Fruit fly (Drosophila melanogaster) whole organism, adult: ENCODE results near the gene ihog.

Experiments used
- CG11617 ChIP-seq: fragments of 200-800 bp; sonication (Bioruptor generic); optimal IDR thresholded peaks from 2 replicates; lab custom pipeline; 2017; ENCODE audit warnings: mild to moderate bottlenecking, missing biosample characterization, missing genetic modification reagents, missing genetic modification characterization
- CG12768 ChIP-seq: fragments of 200-800 bp; sonication (Bioruptor generic); optimal IDR thresholded peaks from 2 replicates; lab custom pipeline; 2017; ENCODE audit warnings: missing biosample characterization, missing genetic modification characterization, mild to moderate bottlenecking, moderate library complexity, missing genetic modification reagents
- CG14711 ChIP-seq: fragments of 200-800 bp; sonication (Bioruptor generic); optimal IDR thresholded peaks from 2 replicates; lab custom pipeline; 2018; ENCODE audit warnings: missing biosample characterization, mild to moderate bottlenecking, missing genetic modification characterization, moderate library complexity
- CG1620 ChIP-seq: fragments of 200-800 bp; sonication (Bioruptor generic); optimal IDR thresholded peaks from 2 replicates; lab custom pipeline; 2016; ENCODE audit warnings: missing biosample characterization, missing genetic modification characterization
- CG33017 ChIP-seq: fragments of 200-800 bp; sonication (Bioruptor generic); optimal IDR thresholded peaks from 2 replicates; lab custom pipeline; 2018; ENCODE audit warnings: missing biosample characterization, mild to moderate bottlenecking, missing genetic modification characterization, moderate library complexity
- CG5204 ChIP-seq: fragments of 200-800 bp; sonication (Bioruptor generic); optimal IDR thresholded peaks from 2 replicates; lab custom pipeline; 2016; ENCODE audit warnings: missing biosample characterization, missing genetic modification characterization
- CG7045 ChIP-seq: fragments of 200-800 bp; sonication (Bioruptor generic); optimal IDR thresholded peaks from 2 replicates; lab custom pipeline; 2017; ENCODE audit warnings: missing biosample characterization, mild to moderate bottlenecking, missing genetic modification characterization
- CG7101 ChIP-seq: fragments of 200-800 bp; sonication (Bioruptor generic); optimal IDR thresholded peaks from 2 replicates; lab custom pipeline; 2018; ENCODE audit warnings: missing biosample characterization, mild to moderate bottlenecking, missing genetic modification characterization, moderate library complexity
- Clk ChIP-seq: fragments of 200-800 bp; sonication (Bioruptor generic); optimal IDR thresholded peaks from 2 replicates; lab custom pipeline; 2017; ENCODE audit warnings: missing biosample characterization, missing genetic modification characterization
- Crg-1 ChIP-seq: fragments of 200-800 bp; sonication (Bioruptor generic); optimal IDR thresholded peaks from 2 replicates; lab custom pipeline; 2016; ENCODE audit warnings: missing biosample characterization, missing genetic modification characterization
- Hr96 ChIP-seq: fragments of 200-800 bp; sonication (Bioruptor generic); optimal IDR thresholded peaks from 2 replicates; lab custom pipeline; 2016; ENCODE audit warnings: missing biosample characterization, missing genetic modification characterization
- Mnt ChIP-seq: fragments of 200-800 bp; sonication (Bioruptor generic); optimal IDR thresholded peaks from 2 replicates; lab custom pipeline; 2016; ENCODE audit warnings: missing biosample characterization, mild to moderate bottlenecking, missing genetic modification characterization
- bab1 ChIP-seq: fragments of 200-800 bp; sonication (Bioruptor generic); optimal IDR thresholded peaks from 3 replicates; lab custom pipeline; 2019; ENCODE audit warnings: missing biosample characterization, mild to moderate bottlenecking, missing genetic modification characterization, moderate library complexity
- cic ChIP-seq: fragments of 200-800 bp; sonication (Bioruptor generic); optimal IDR thresholded peaks from 2 replicates; lab custom pipeline; 2017; ENCODE audit warnings: missing biosample characterization, mild to moderate bottlenecking, missing genetic modification characterization, moderate library complexity
- cnc ChIP-seq, 2 experiments: fragments of >200 bp; optimal IDR thresholded peaks; 2 replicates each; lab custom pipeline; 2017
- kay ChIP-seq: fragments of 200-800 bp; sonication (Bioruptor generic); peaks from one replicate; lab custom pipeline; 2016; ENCODE audit warnings: missing biosample characterization, missing genetic modification characterization, borderline replicate concordance
- ovo ChIP-seq: fragments of 200-800 bp; sonication (Bioruptor generic); optimal IDR thresholded peaks from 2 replicates; lab custom pipeline; 2016; ENCODE audit warnings: missing biosample characterization, missing genetic modification characterization
- pad ChIP-seq: fragments of 200-800 bp; sonication (Bioruptor generic); optimal IDR thresholded peaks from 3 replicates; lab custom pipeline; 2017; ENCODE audit warnings: missing biosample characterization, missing genetic modification characterization, mild to moderate bottlenecking, moderate library complexity, missing genetic modification reagents
- tj ChIP-seq: fragments of 200-800 bp; sonication (Bioruptor generic); optimal IDR thresholded peaks from 3 replicates; lab custom pipeline; 2017; ENCODE audit warnings: missing biosample characterization, mild to moderate bottlenecking, missing genetic modification characterization, moderate library complexity
- toe ChIP-seq: fragments of 200-800 bp; sonication (Bioruptor generic); optimal IDR thresholded peaks from 2 replicates; lab custom pipeline; 2016; ENCODE audit warnings: missing biosample characterization, missing genetic modification characterization

Gene ihog

dm6 chr2L:6916345-6916744, 32.3 kb downstream of the ihog start, which contains the start of gene CG32829:
Gene CG32829 (minus strand): TSS chr2L:6916445.
- TF ChIP-seq CG14711 (tag; lab: Kevin White, UChicago) = no peak
- TF ChIP-seq CG12768 (GFP tag; lab: Kevin White, UChicago) = no peak
- TF ChIP-seq bab1 (GFP tag; lab: Kevin White, UChicago) = no peak
- no peak for TF ChIP-seq pad (GFP tag; lab: Kevin White, UChicago)
- no peak for TF ChIP-seq toe (GFP tag; lab: Kevin White, UChicago)
- TF ChIP-seq Clk = no peak
- TF ChIP-seq cnc (optimal IDR thresholded peaks at IDR 0.05; lab: Kevin White, UChicago) = no peak
- no peak for TF ChIP-seq Hr96 (GFP tag; lab: Kevin White, UChicago)
- no peak for TF ChIP-seq Crg-1
- TF ChIP-seq CG7045 (GFP tag; lab: Kevin White, UChicago) = no peak
- TF ChIP-seq CG1620 (GFP tag; lab: Kevin White, UChicago) = no peak
- TF ChIP-seq kay (GFP tag; lab: Kevin White, UChicago) = no peak
- TF ChIP-seq CG11617 = no peak
- TF ChIP-seq Mnt (GFP tag; lab: Kevin White, UChicago) = no peak
- no peak for TF ChIP-seq cic
- no peak for TF ChIP-seq CG5204 (GFP tag; lab: Kevin White, UChicago)
- TF ChIP-seq CG33017 (tag; lab: Kevin White, UChicago) = no peak

- TF ChIP-seq CG7101 (tag; lab: Kevin White, UChicago) (peak; percentile 0), CG7045 (GFP tag; lab: Kevin White, UChicago) (no peak), cic (no peak), Mnt (GFP tag; lab: Kevin White, UChicago) (peak; percentile 39), CG1620 (GFP tag; lab: Kevin White, UChicago) (no peak), bab1 (GFP tag; lab: Kevin White, UChicago) (peak; percentile 60), toe (GFP tag; lab: Kevin White, UChicago) (no peak), CG12768 (GFP tag; lab: Kevin White, UChicago) (no peak), ovo (no peak), CG11617 (no peak), Clk (no peak), tj (GFP tag; lab: Kevin White, UChicago) (no peak), CG14711 (tag; lab: Kevin White, UChicago) (peak; percentile 3), Hr96 (GFP tag; lab: Kevin White, UChicago) (no peak)
Measured at dm6 chr2L:6913964-6914363, 34.6 kb downstream of the ihog start, which contains the start of gene Wee1. Gene Wee1 (minus strand): TSS chr2L:6914138.

dm6 chr2L:6907761-6908160, 40.8 kb downstream of the ihog start, which contains the start of the genes Polr1F and Rat1:
Gene Polr1F (minus strand): TSS chr2L:6907844.
Gene Rat1 (plus strand): TSS chr2L:6908083.
- TF ChIP-seq tj (GFP tag; lab: Kevin White, UChicago) (no peak), CG33017 (tag; lab: Kevin White, UChicago) (no peak), toe (GFP tag; lab: Kevin White, UChicago) (no peak), pad (GFP tag; lab: Kevin White, UChicago) (no peak), Crg-1 (no peak), cic (no peak), CG1620 (GFP tag; lab: Kevin White, UChicago) (peak; percentile 25), CG7101 (tag; lab: Kevin White, UChicago) (no peak), ovo (no peak), bab1 (GFP tag; lab: Kevin White, UChicago) (peak; percentile 27), kay (GFP tag; lab: Kevin White, UChicago) (no peak), CG14711 (tag; lab: Kevin White, UChicago) (peak; percentile 17), Mnt (GFP tag; lab: Kevin White, UChicago) (peak; percentile 77), Clk (no peak), CG11617 (peak; percentile 16), CG7045 (GFP tag; lab: Kevin White, UChicago) (no peak), CG12768 (GFP tag; lab: Kevin White, UChicago) (no peak), cnc (optimal IDR thresholded peaks at IDR 0.05; lab: Kevin White, UChicago) (no peak), Hr96 (GFP tag; lab: Kevin White, UChicago) (no peak), CG5204 (GFP tag; lab: Kevin White, UChicago) (no peak)
